Worm (Caenorhabditis elegans): ENCODE data around the gene ints-2.

The ints-2 gene

ce11 chrV:14150966-14151365 is 34.5 kb upstream of the ints-2 start:
- TF ChIP-seq ham-2 (GFP tag; optimal IDR thresholded peaks at IDR 0.05) = no peak
- TF ChIP-seq sptf-1 (tag; optimal IDR thresholded peaks at IDR 0.05) = no peak
- no peak for TF ChIP-seq ceh-39 (tag; optimal IDR thresholded peaks at IDR 0.05)
- no peak for TF ChIP-seq nhr-76 (tag; optimal IDR thresholded peaks at IDR 0.05)
- no peak for TF ChIP-seq unc-120 (tag; optimal IDR thresholded peaks at IDR 0.05; ENCODE audit: poor library complexity, severe bottlenecking)
- TF ChIP-seq nhr-12 (tag; optimal IDR thresholded peaks at IDR 0.05) = no peak
- no peak for TF ChIP-seq snpc-4 (tag; optimal IDR thresholded peaks at IDR 0.05)
- no peak for TF ChIP-seq hlh-1 (tag; optimal IDR thresholded peaks at IDR 0.05)
- no peak for TF ChIP-seq M03D4.4 (tag; optimal IDR thresholded peaks at IDR 0.05)
- TF ChIP-seq ceh-43 (GFP tag; optimal IDR thresholded peaks at IDR 0.05) = no peak
- TF ChIP-seq lin-13 (tag; optimal IDR thresholded peaks at IDR 0.05) = no peak
- TF ChIP-seq ztf-11 (tag; optimal IDR thresholded peaks at IDR 0.05) = no peak
- no peak for TF ChIP-seq tbx-8 (GFP tag; optimal IDR thresholded peaks at IDR 0.05)

DNA sequence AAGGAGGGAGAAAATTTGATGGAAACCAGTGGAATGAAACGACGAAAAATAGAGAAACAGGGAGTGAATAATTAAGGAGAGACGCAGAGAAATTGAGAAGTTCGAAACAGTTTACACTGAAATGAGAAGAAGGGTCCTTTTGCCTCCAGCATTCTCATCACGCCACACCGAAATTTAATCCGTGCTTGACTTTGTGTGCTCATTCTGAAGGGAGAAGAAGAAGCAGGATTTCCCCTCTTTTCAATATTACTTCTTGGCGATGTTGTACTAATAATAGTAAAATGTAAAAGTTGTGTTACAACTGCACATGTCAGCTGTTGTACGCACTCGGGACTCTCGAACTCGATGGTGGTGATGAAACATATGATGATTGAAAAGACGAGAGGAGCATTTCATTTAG is 31.9 kb upstream of the ints-2 start:
- TF ChIP-seq pha-4 (tag; optimal IDR thresholded peaks at IDR 0.05) (no peak), hlh-1 (tag; optimal IDR thresholded peaks at IDR 0.05) (peak; percentile 99), ceh-83 (GFP tag; optimal IDR thresholded peaks at IDR 0.05) (no peak), unc-62 (GFP tag; optimal IDR thresholded peaks at IDR 0.05) (peak; percentile 67), lin-13 (tag; optimal IDR thresholded peaks at IDR 0.05) (no peak), M03D4.4 (tag; optimal IDR thresholded peaks at IDR 0.05) (no peak), nhr-28 (tag; optimal IDR thresholded peaks at IDR 0.05) (no peak), unc-120 (tag; optimal IDR thresholded peaks at IDR 0.05; ENCODE audit: poor library complexity, severe bottlenecking) (peak; percentile 91), zip-8 (tag; optimal IDR thresholded peaks at IDR 0.05) (no peak)

DNA sequence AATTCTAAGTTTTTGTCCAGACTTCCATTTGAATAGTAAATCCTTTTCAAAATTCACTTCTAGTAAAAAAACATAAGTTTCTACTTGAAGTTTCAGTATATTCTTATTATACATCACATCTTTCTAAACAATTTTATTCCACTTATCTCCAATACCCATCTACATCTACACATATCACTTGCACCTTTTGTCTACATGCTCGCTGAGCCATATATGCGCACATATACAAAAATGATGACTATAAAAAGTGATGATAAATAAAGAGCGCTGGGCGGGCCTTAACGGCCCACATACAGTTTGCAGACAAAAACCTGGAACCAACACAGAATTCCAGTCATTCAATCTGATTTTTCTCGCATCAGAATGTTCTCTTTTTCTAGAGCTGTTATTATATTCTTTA is 29.0 kb upstream of the ints-2 start, which contains the start of gene AH10.2:
Gene AH10.2, plus strand, starts transcription at position 301 of the 400 bp plus-strand sequence.
- TF ChIP-seq ces-1 (GFP tag; optimal IDR thresholded peaks at IDR 0.05) = no peak
- no peak for TF ChIP-seq elt-3 (tag; optimal IDR thresholded peaks at IDR 0.05)
- TF ChIP-seq mep-1 (tag; optimal IDR thresholded peaks at IDR 0.05) = no peak
- TF ChIP-seq sptf-1 (tag; optimal IDR thresholded peaks at IDR 0.05) = no peak
- no peak for TF ChIP-seq bed-3 (GFP tag; optimal IDR thresholded peaks at IDR 0.05)
- TF ChIP-seq lin-32 (GFP tag; optimal IDR thresholded peaks at IDR 0.05) = no peak

DNA sequence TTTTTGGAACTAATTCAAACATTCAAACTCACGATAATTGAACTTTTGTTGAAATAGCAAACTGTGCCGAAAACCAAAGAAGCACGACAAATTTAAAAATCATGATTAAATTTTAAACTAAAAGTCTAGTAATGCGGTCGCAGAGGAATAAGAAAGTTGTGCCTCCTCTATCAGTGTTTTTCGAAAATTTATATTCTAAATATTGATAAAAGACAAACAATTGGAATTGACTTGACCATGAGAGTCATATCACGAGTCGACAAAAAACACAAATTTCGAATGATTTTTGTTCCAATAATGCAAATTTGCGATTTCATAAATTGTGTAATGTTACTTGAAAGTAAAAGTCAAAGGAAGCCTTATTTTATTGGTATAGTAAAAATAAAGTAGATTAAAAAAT is 24.8 kb upstream of the ints-2 start, which contains the start of gene cest-1.2:
Gene cest-1.2, minus strand, starts transcription at position 165 of the 400 bp plus-strand sequence.
- TF ChIP-seq tbx-8 (GFP tag; optimal IDR thresholded peaks at IDR 0.05) (no peak), ceh-39 (tag; optimal IDR thresholded peaks at IDR 0.05) (no peak), pha-4 (tag; optimal IDR thresholded peaks at IDR 0.05) (no peak), zip-8 (tag; optimal IDR thresholded peaks at IDR 0.05) (no peak), ces-1 (GFP tag; optimal IDR thresholded peaks at IDR 0.05) (no peak), lin-13 (tag; optimal IDR thresholded peaks at IDR 0.05) (no peak), flh-1 (GFP tag; optimal IDR thresholded peaks at IDR 0.05) (no peak), nhr-237 (tag; optimal IDR thresholded peaks at IDR 0.05) (no peak), unc-62 (GFP tag; optimal IDR thresholded peaks at IDR 0.05) (no peak), mep-1 (tag; optimal IDR thresholded peaks at IDR 0.05) (no peak), ceh-43 (GFP tag; optimal IDR thresholded peaks at IDR 0.05) (no peak), nhr-2 (tag; optimal IDR thresholded peaks at IDR 0.05) (no peak), nhr-76 (tag; optimal IDR thresholded peaks at IDR 0.05) (no peak), elt-3 (tag; optimal IDR thresholded peaks at IDR 0.05) (no peak), nhr-12 (tag; optimal IDR thresholded peaks at IDR 0.05) (no peak), sptf-1 (tag; optimal IDR thresholded peaks at IDR 0.05) (no peak), mab-5 (tag; optimal IDR thresholded peaks at IDR 0.05) (no peak), bed-3 (GFP tag; optimal IDR thresholded peaks at IDR 0.05) (no peak), drap-1 (GFP tag; optimal IDR thresholded peaks at IDR 0.05) (no peak)

- TF ChIP-seq unc-39 (tag; optimal IDR thresholded peaks at IDR 0.05) (no peak), unc-62 (GFP tag; optimal IDR thresholded peaks at IDR 0.05) (no peak), ztf-11 (tag; optimal IDR thresholded peaks at IDR 0.05) (no peak), ceh-39 (tag; optimal IDR thresholded peaks at IDR 0.05) (no peak), ham-2 (GFP tag; optimal IDR thresholded peaks at IDR 0.05) (no peak), lin-32 (GFP tag; optimal IDR thresholded peaks at IDR 0.05) (no peak), elt-3 (tag; optimal IDR thresholded peaks at IDR 0.05) (no peak), cnd-1 (tag; optimal IDR thresholded peaks at IDR 0.05) (no peak), zip-8 (tag; optimal IDR thresholded peaks at IDR 0.05) (no peak), nhr-2 (tag; optimal IDR thresholded peaks at IDR 0.05) (no peak), nhr-237 (tag; optimal IDR thresholded peaks at IDR 0.05) (no peak), ces-1 (GFP tag; optimal IDR thresholded peaks at IDR 0.05) (no peak), pha-4 (tag; optimal IDR thresholded peaks at IDR 0.05) (no peak), snpc-4 (tag; optimal IDR thresholded peaks at IDR 0.05) (no peak), flh-1 (GFP tag; optimal IDR thresholded peaks at IDR 0.05) (no peak), ceh-83 (GFP tag; optimal IDR thresholded peaks at IDR 0.05) (no peak), nhr-76 (tag; optimal IDR thresholded peaks at IDR 0.05) (no peak), bed-3 (GFP tag; optimal IDR thresholded peaks at IDR 0.05) (no peak), nhr-28 (tag; optimal IDR thresholded peaks at IDR 0.05) (no peak)
Measured at ce11 chrV:14162959-14163548, 22.4 kb upstream of the ints-2 start, which contains the start of gene srd-26. Gene srd-26, minus strand, starts transcription at chrV:14163009.

Measured in whole organism, mixed stage, embryonic.